Worm (Caenorhabditis elegans) whole organism, L3 larva: ENCODE results near the gene nsy-1.

Source experiments
- ama-1 ChIP-seq: fragments of 150-350 bp; optimal IDR thresholded peaks from 2 replicates; lab custom pipeline; 2018
- ceh-16 ChIP-seq: sonication (generic microtip); optimal IDR thresholded peaks from 2 replicates; lab custom pipeline; 2017; ENCODE audit warnings: missing biosample characterization, missing genetic modification characterization
- elt-2 ChIP-seq: sonication (generic microtip); optimal IDR thresholded peaks from 2 replicates; lab custom pipeline; 2016; ENCODE audit warnings: missing genetic modification reagents, mild to moderate bottlenecking, missing genetic modification characterization, missing compliant biosample characterization
- elt-3 ChIP-seq, 3 experiments: fragments of 150-350 bp in 1 of 3; sonication (generic microtip) in 2 of 3; optimal IDR thresholded peaks; 2 replicates in 2 of 3; 4 replicates in 1 of 3; lab custom pipeline; 2014 to 2017; ENCODE audit warnings: missing biosample characterization in 3 of 3, missing genetic modification characterization in 3 of 3
- nfya-1 ChIP-seq: sonication (generic microtip); optimal IDR thresholded peaks from 2 replicates; lab custom pipeline; 2017; ENCODE audit warnings: missing genetic modification characterization, mild to moderate bottlenecking, missing compliant biosample characterization, antibody characterized with exemption, moderate library complexity; ENCODE audit not compliant: insufficient read depth
- nhr-11 ChIP-seq: fragments of 150-350 bp; optimal IDR thresholded peaks from 2 replicates; lab custom pipeline; 2014; ENCODE audit warnings: missing biosample characterization, missing genetic modification characterization
- nhr-12 ChIP-seq: fragments of 150-350 bp; optimal IDR thresholded peaks from 2 replicates; lab custom pipeline; 2014; ENCODE audit warnings: missing biosample characterization, missing genetic modification characterization
- nhr-237 ChIP-seq: fragments of 150-350 bp; optimal IDR thresholded peaks from 2 replicates; lab custom pipeline; 2014; ENCODE audit warnings: missing biosample characterization, missing genetic modification characterization
- skn-1 ChIP-seq: fragments of 150-350 bp; optimal IDR thresholded peaks from 2 replicates; lab custom pipeline; 2014; ENCODE audit warnings: missing biosample characterization, missing genetic modification characterization

ce11 chrII:5067927-5068326 is 45.4 kb downstream of the nsy-1 start, which contains the start of gene C27A2.8:
- TF ChIP-seq skn-1 (tag; lab: Kevin White, UChicago) = no peak
- no peak for TF ChIP-seq nfya-1
- no peak for TF ChIP-seq nhr-12
- no peak for TF ChIP-seq elt-3 (tag; optimal IDR thresholded peaks at IDR 0.05; lab: Kevin White, UChicago)
- no peak for TF ChIP-seq nhr-237
- TF ChIP-seq ama-1 (lab: Kevin White, UChicago) = no peak
- no peak for TF ChIP-seq elt-2 (tag; lab: Kevin White, UChicago)
- no peak for TF ChIP-seq nhr-11 (tag; lab: Kevin White, UChicago)
- no peak for TF ChIP-seq ceh-16 (tag; lab: Kevin White, UChicago)
